Worm (Caenorhabditis elegans): Measurements from ENCODE around the gene Y116F11B.7.

DNA sequence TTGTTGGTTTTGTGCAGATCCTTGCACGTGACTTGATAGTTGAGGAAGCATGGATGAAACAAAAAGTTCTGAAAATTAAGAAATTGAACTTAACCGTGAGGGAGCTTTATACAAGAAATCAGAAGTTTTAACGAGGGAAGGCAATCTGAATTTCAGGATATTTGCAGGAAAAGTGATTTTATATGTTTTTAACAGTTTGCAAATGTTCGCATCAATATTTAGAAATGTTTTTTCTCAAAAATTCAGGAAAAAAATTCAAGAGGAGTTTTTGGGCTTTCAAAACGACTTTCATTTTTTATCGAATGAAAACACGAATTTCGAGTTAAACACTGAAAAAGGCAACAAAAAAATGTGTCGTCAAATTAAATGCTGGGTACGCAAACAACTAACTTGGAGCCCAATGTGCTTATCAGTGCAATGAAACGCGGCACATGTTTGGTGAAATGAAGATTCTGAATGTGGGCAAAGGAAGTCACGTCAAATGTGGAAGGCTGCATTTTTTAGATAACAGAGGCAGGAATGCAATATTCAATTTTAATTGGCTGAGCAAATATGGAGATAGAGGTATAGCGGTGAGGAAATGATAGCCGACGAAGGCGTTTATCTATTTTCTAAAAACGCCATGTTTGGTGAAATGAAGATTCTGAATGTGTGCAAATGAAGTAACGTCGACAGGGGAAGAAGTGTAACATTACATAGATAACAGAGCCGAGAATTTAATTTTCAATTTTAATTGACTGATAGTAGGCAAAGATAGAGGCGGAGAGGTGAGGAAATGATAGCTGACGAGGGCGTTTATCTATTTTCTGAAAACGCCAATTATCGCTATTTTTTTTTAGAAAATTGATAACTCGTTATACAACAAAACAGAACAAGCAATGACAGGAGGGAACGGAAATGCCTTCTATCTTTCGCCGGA lies 1.9 kb upstream of the Y116F11B.7 start, which contains the start of gene Y116F11B.6:
- TF ChIP-seq ama-1 (optimal IDR thresholded peaks at IDR 0.05) (no peak), scrt-1 (GFP tag; IDR thresholded peaks at IDR 0.05) (no peak), tbx-11 (GFP tag; IDR thresholded peaks at IDR 0.05) (no peak)
